Worm (Caenorhabditis elegans) whole organism, L3 larva: Measurements from ENCODE around the gene K09E9.4.

Source experiments
- ZK546.5 ChIP-seq: sonication (generic microtip); optimal IDR thresholded peaks from 2 replicates; lab custom pipeline; 2017; ENCODE audit warnings: missing biosample characterization, missing genetic modification characterization
- ama-1 ChIP-seq: fragments of 150-350 bp; optimal IDR thresholded peaks from 2 replicates; lab custom pipeline; 2018
- ceh-82 ChIP-seq: fragments of 150-350 bp; optimal IDR thresholded peaks from 2 replicates; lab custom pipeline; 2014; ENCODE audit warnings: missing biosample characterization, missing genetic modification characterization
- elt-2 ChIP-seq: sonication (generic microtip); optimal IDR thresholded peaks from 2 replicates; lab custom pipeline; 2016; ENCODE audit warnings: missing genetic modification reagents, mild to moderate bottlenecking, missing genetic modification characterization, missing compliant biosample characterization
- nhr-11 ChIP-seq: fragments of 150-350 bp; optimal IDR thresholded peaks from 2 replicates; lab custom pipeline; 2014; ENCODE audit warnings: missing biosample characterization, missing genetic modification characterization
- nhr-237 ChIP-seq: fragments of 150-350 bp; optimal IDR thresholded peaks from 2 replicates; lab custom pipeline; 2014; ENCODE audit warnings: missing biosample characterization, missing genetic modification characterization
- nhr-76 ChIP-seq: fragments of 150-350 bp; sonication (generic microtip); optimal IDR thresholded peaks from 5 replicates; lab custom pipeline; 2014; ENCODE audit warnings: missing biosample characterization, missing genetic modification characterization
- nhr-77 ChIP-seq: fragments of 150-350 bp; optimal IDR thresholded peaks from 2 replicates; lab custom pipeline; 2014; ENCODE audit warnings: missing biosample characterization, missing genetic modification characterization
- sea-2 ChIP-seq: fragments of 150-350 bp; sonication (generic microtip); optimal IDR thresholded peaks from 4 replicates; lab custom pipeline; 2014; ENCODE audit warnings: missing biosample characterization, missing genetic modification reagents, missing genetic modification characterization
- skn-1 ChIP-seq: fragments of 150-350 bp; optimal IDR thresholded peaks from 2 replicates; lab custom pipeline; 2014; ENCODE audit warnings: missing biosample characterization, missing genetic modification characterization
- unc-39 ChIP-seq: sonication (generic microtip); optimal IDR thresholded peaks from 4 replicates; lab custom pipeline; 2017; ENCODE audit warnings: missing biosample characterization, missing genetic modification characterization
- unc-62 ChIP-seq: fragments of 150-350 bp; sonication (generic microtip); optimal IDR thresholded peaks from 4 replicates; lab custom pipeline; 2014; ENCODE audit warnings: missing biosample characterization, missing genetic modification reagents, missing genetic modification characterization
- ztf-11 ChIP-seq: fragments of 150-350 bp; optimal IDR thresholded peaks from 2 replicates; lab custom pipeline; 2014; ENCODE audit warnings: missing biosample characterization, missing genetic modification characterization

ce11 chrX:15627814-15628213 lies 2.4 kb downstream of the K09E9.4 start:
- no peak for TF ChIP-seq nhr-11
- no peak for TF ChIP-seq ZK546.5 (tag; lab: Kevin White, UChicago)
- no peak for TF ChIP-seq elt-2
- TF ChIP-seq ztf-11 (tag; lab: Kevin White, UChicago) = no peak
- no peak for TF ChIP-seq nhr-237 (tag; lab: Kevin White, UChicago)
- no peak for TF ChIP-seq unc-62 (GFP tag; lab: Kevin White, UChicago)
- no peak for TF ChIP-seq unc-39 (tag; lab: Kevin White, UChicago)
- TF ChIP-seq nhr-76 (tag; lab: Kevin White, UChicago) = no peak
- TF ChIP-seq skn-1 (tag; lab: Kevin White, UChicago) = no peak
- no peak for TF ChIP-seq sea-2
- no peak for TF ChIP-seq nhr-77 (tag; lab: Kevin White, UChicago)
- TF ChIP-seq ceh-82 = no peak
- no peak for TF ChIP-seq ama-1 (lab: Kevin White, UChicago)
